Worm (Caenorhabditis elegans) whole organism, dauer: ENCODE data around the gene pxf-1.

Experiments used
- unc-62 ChIP-seq: sonication (generic microtip); optimal IDR thresholded peaks from 2 replicates; lab custom pipeline; 2017; ENCODE audit warnings: missing biosample characterization, missing genetic modification reagents, missing genetic modification characterization

pxf-1 gene

ce11 chrIV:10143640-10144039, 30.5 kb downstream of the pxf-1 start, which contains the start of gene msp-38:
Gene msp-38 (minus strand): TSS chrIV:10143740.
- no peak for TF ChIP-seq unc-62 (GFP tag; lab: Kevin White, UChicago)

ce11 chrIV:10141930-10142505, 32.1 kb downstream of the pxf-1 start, which contains the start of the genes gst-2, gst-4 and dhs-12:
Gene gst-2 (minus strand): TSS chrIV:10142061.
Gene gst-4 (plus strand): TSS chrIV:10142225.
Gene dhs-12 (plus strand): TSS chrIV:10142455.
- TF ChIP-seq unc-62 (GFP tag; lab: Kevin White, UChicago), result no peak

- no peak for TF ChIP-seq unc-62 (GFP tag; lab: Kevin White, UChicago)
These were observed 34.0 kb downstream of the pxf-1 start, which contains the start of gene gst-3 for ce11 chrIV:10140143-10140542. Gene gst-3 (minus strand): TSS chrIV:10140243.

- no peak for TF ChIP-seq unc-62 (GFP tag; lab: Kevin White, UChicago)
These were observed 36.3 kb downstream of the pxf-1 start, which contains the start of gene K08F4.12 for ce11 chrIV:10137804-10138203. Gene K08F4.12 (plus strand): TSS chrIV:10138104.

ce11 chrIV:10135817-10136216, 38.3 kb downstream of the pxf-1 start, which contains the start of gene K08F4.5:
Gene K08F4.5 (minus strand): TSS chrIV:10135917.
- TF ChIP-seq unc-62 (GFP tag; lab: Kevin White, UChicago), result no peak

- TF ChIP-seq unc-62 (GFP tag; lab: Kevin White, UChicago), result no peak
These were observed 44.2 kb downstream of the pxf-1 start, which contains the start of gene glt-3 for ce11 chrIV:10129957-10130356. Gene glt-3 (plus strand): TSS chrIV:10130257.

ce11 chrIV:10128906-10129386, 45.2 kb downstream of the pxf-1 start, which contains the start of the genes gtbp-1 and K08F4.3:
Gene gtbp-1 (minus strand): TSS chrIV:10128956.
Gene K08F4.3 (plus strand): TSS chrIV:10129257.
- no peak for TF ChIP-seq unc-62 (GFP tag; lab: Kevin White, UChicago)

- no peak for TF ChIP-seq unc-62 (GFP tag; lab: Kevin White, UChicago)
These were observed 45.7 kb downstream of the pxf-1 start for ce11 chrIV:10128446-10128845.

- TF ChIP-seq unc-62 (GFP tag; lab: Kevin White, UChicago), result no peak
These were observed 47.6 kb downstream of the pxf-1 start, which contains the start of gene ctf-18 for ce11 chrIV:10126544-10126943. Gene ctf-18 (minus strand): TSS chrIV:10126644.

- TF ChIP-seq unc-62 (GFP tag; lab: Kevin White, UChicago), result no peak
These were observed 51.9 kb downstream of the pxf-1 start, which contains the start of gene irld-21 for ce11 chrIV:10122205-10122604. Gene irld-21 (minus strand): TSS chrIV:10122305.

ce11 chrIV:10116765-10117164, 57.4 kb downstream of the pxf-1 start:
- TF ChIP-seq unc-62 (GFP tag; lab: Kevin White, UChicago), result no peak

- no peak for TF ChIP-seq unc-62 (GFP tag; lab: Kevin White, UChicago)
These were observed 59.0 kb downstream of the pxf-1 start, which contains the start of gene C04G2.10 for ce11 chrIV:10115142-10115541. Gene C04G2.10 (plus strand): TSS chrIV:10115442.
